Worm (Caenorhabditis elegans): ENCODE measurements around the gene syp-1.

ce11 chrV:16356798-16357197 lies 47.3 kb upstream of the syp-1 start:
- TF ChIP-seq ama-1 (optimal IDR thresholded peaks at IDR 0.05), result no peak
- TF ChIP-seq hmg-4 (GFP tag; optimal IDR thresholded peaks at IDR 0.05), result no peak
- no peak for TF ChIP-seq tbx-11 (GFP tag; IDR thresholded peaks at IDR 0.05)
- TF ChIP-seq aly-1 (tag; optimal IDR thresholded peaks at IDR 0.05), result no peak
- TF ChIP-seq sea-1 (GFP tag; conservative IDR thresholded peaks at IDR 0.05), result no peak
- TF ChIP-seq ceh-13 (GFP tag; optimal IDR thresholded peaks at IDR 0.05), result no peak
- TF ChIP-seq ets-7 (tag; optimal IDR thresholded peaks at IDR 0.05), result no peak
- no peak for TF ChIP-seq pes-1 (GFP tag; IDR thresholded peaks at IDR 0.05)

All from whole organism, early embryonic.